Fruit fly (Drosophila melanogaster) whole organism, prepupa: ENCODE data around the gene CG3588.

Experiments used
- Blimp-1 ChIP-seq: fragments of 200-800 bp; sonication (Bioruptor generic); optimal IDR thresholded peaks from 3 replicates; lab custom pipeline; 2017; ENCODE audit warnings: missing biosample characterization, missing genetic modification characterization, mild to moderate bottlenecking, moderate library complexity, missing genetic modification reagents
- CG10631 ChIP-seq: fragments of 200-800 bp; sonication (Bioruptor generic); optimal IDR thresholded peaks from 2 replicates; lab custom pipeline; 2016; ENCODE audit warnings: missing biosample characterization, missing genetic modification characterization
- CG10669 ChIP-seq: fragments of 200-800 bp; sonication (Bioruptor generic); optimal IDR thresholded peaks from 3 replicates; lab custom pipeline; 2018; ENCODE audit warnings: missing biosample characterization, mild to moderate bottlenecking, missing genetic modification characterization, moderate library complexity
- CG11294 ChIP-seq: fragments of 200-800 bp; sonication (Bioruptor generic); IDR thresholded peaks from 2 replicates; pipeline ENCODE4 v1.3.6; 2022; ENCODE audit warnings: missing biosample characterization, missing genetic modification characterization
- CG11762 ChIP-seq: fragments of 200-800 bp; sonication (Bioruptor generic); optimal IDR thresholded peaks from 3 replicates; lab custom pipeline; 2016; ENCODE audit warnings: missing biosample characterization, missing genetic modification characterization; ENCODE audit not compliant: insufficient read depth
- CG15336 ChIP-seq: fragments of 200-800 bp; sonication (Bioruptor generic); IDR thresholded peaks from 2 replicates; pipeline ENCODE4 v1.3.6; 2022; ENCODE audit warnings: missing biosample characterization, missing genetic modification characterization
- CG16779 ChIP-seq: fragments of 200-800 bp; sonication (Bioruptor generic); optimal IDR thresholded peaks from 3 replicates; lab custom pipeline; 2017; ENCODE audit warnings: missing biosample characterization, mild to moderate bottlenecking, missing genetic modification characterization
- CG3032 ChIP-seq: fragments of 200-800 bp; optimal IDR thresholded peaks from 2 replicates; lab custom pipeline; 2019; ENCODE audit warnings: missing biosample characterization, mild to moderate bottlenecking, missing genetic modification characterization, moderate library complexity
- CG31627 ChIP-seq: fragments of 200-800 bp; sonication (Bioruptor generic); optimal IDR thresholded peaks from 3 replicates; lab custom pipeline; 2016; ENCODE audit warnings: missing biosample characterization, missing genetic modification characterization
- CG34406 ChIP-seq: fragments of 200-800 bp; sonication (Bioruptor generic); optimal IDR thresholded peaks from 3 replicates; lab custom pipeline; 2016; ENCODE audit warnings: missing biosample characterization, missing genetic modification characterization
- CG3919 ChIP-seq: fragments of 200-800 bp; sonication (Bioruptor generic); optimal IDR thresholded peaks from 3 replicates; lab custom pipeline; 2016; ENCODE audit warnings: missing biosample characterization, missing genetic modification characterization
- CG6276 ChIP-seq: fragments of 200-800 bp; sonication (Bioruptor generic); optimal IDR thresholded peaks from 2 replicates; lab custom pipeline; 2017; ENCODE audit warnings: missing biosample characterization, mild to moderate bottlenecking, missing genetic modification characterization
- CG6808 ChIP-seq: fragments of 200-800 bp; sonication (Bioruptor generic); optimal IDR thresholded peaks from 3 replicates; lab custom pipeline; 2017; ENCODE audit warnings: missing biosample characterization, missing genetic modification characterization, mild to moderate bottlenecking, moderate library complexity, missing genetic modification reagents
- CG6854 ChIP-seq: fragments of 200-800 bp; sonication (Bioruptor generic); optimal IDR thresholded peaks from 2 replicates; lab custom pipeline; 2017; ENCODE audit warnings: missing biosample characterization, mild to moderate bottlenecking, missing genetic modification characterization
- CG7368 ChIP-seq: fragments of 200-800 bp; sonication (Bioruptor generic); optimal IDR thresholded peaks from 3 replicates; lab custom pipeline; 2016; ENCODE audit warnings: missing biosample characterization, missing genetic modification characterization
- CG8119 ChIP-seq: fragments of 200-800 bp; sonication (Bioruptor generic); IDR thresholded peaks from 3 replicates; pipeline ENCODE4 v1.3.6; 2022; ENCODE audit warnings: missing biosample characterization, missing genetic modification characterization
- CG8319 ChIP-seq: fragments of 200-800 bp; sonication (Bioruptor generic); optimal IDR thresholded peaks from 3 replicates; lab custom pipeline; 2016; ENCODE audit warnings: missing biosample characterization, missing genetic modification characterization
- CG8632 ChIP-seq: fragments of 200-800 bp; sonication (Bioruptor generic); optimal IDR thresholded peaks from 3 replicates; lab custom pipeline; 2016; ENCODE audit warnings: missing biosample characterization, missing genetic modification characterization
- CG9139 ChIP-seq: fragments of 200-800 bp; sonication (Bioruptor generic); optimal IDR thresholded peaks from 3 replicates; lab custom pipeline; 2017; ENCODE audit warnings: missing biosample characterization, mild to moderate bottlenecking, missing genetic modification characterization
- Eip75B ChIP-seq: fragments of 200-800 bp; sonication (Bioruptor generic); optimal IDR thresholded peaks from 3 replicates; lab custom pipeline; 2016; ENCODE audit warnings: missing biosample characterization, missing genetic modification characterization
- Eip78C ChIP-seq: fragments of 200-800 bp; sonication (Bioruptor generic); peaks from one replicate; lab custom pipeline; 2016; ENCODE audit warnings: missing biosample characterization, missing genetic modification characterization
- Eip93F ChIP-seq: fragments of 200-800 bp; sonication (Bioruptor generic); optimal IDR thresholded peaks from 2 replicates; lab custom pipeline; 2016; ENCODE audit warnings: missing biosample characterization, mild to moderate bottlenecking, missing genetic modification characterization
- Gug ChIP-seq: fragments of 200-800 bp; sonication (Bioruptor generic); IDR thresholded peaks from 2 replicates; pipeline ENCODE4 v1.3.6; 2022; ENCODE audit warnings: missing biosample characterization, missing genetic modification characterization
- Hr38 ChIP-seq: sonication (Bioruptor generic); optimal IDR thresholded peaks from 2 replicates; lab custom pipeline; 2016; ENCODE audit warnings: missing biosample characterization, missing genetic modification characterization
- Hr39 ChIP-seq: fragments of 200-800 bp; sonication (Bioruptor generic); optimal IDR thresholded peaks from 2 replicates; lab custom pipeline; 2016; ENCODE audit warnings: missing biosample characterization, missing genetic modification characterization
- Hr4 ChIP-seq: fragments of 200-800 bp; sonication (Bioruptor generic); optimal IDR thresholded peaks from 3 replicates; lab custom pipeline; 2016; ENCODE audit warnings: missing biosample characterization, missing genetic modification characterization
- Lpt ChIP-seq: fragments of 200-800 bp; sonication (Bioruptor generic); optimal IDR thresholded peaks from 3 replicates; lab custom pipeline; 2016; ENCODE audit warnings: missing biosample characterization, missing genetic modification characterization
- Met ChIP-seq: fragments of 200-800 bp; sonication (Bioruptor generic); optimal IDR thresholded peaks from 3 replicates; lab custom pipeline; 2016; ENCODE audit warnings: missing biosample characterization, missing genetic modification characterization
- OdsH ChIP-seq: fragments of 200-800 bp; sonication (Bioruptor generic); optimal IDR thresholded peaks from 3 replicates; lab custom pipeline; 2016; ENCODE audit warnings: missing biosample characterization, missing genetic modification characterization
- Smox ChIP-seq: fragments of 200-800 bp; sonication (Bioruptor generic); optimal IDR thresholded peaks from 3 replicates; lab custom pipeline; 2016; ENCODE audit warnings: missing biosample characterization, missing genetic modification characterization
- Sox102F ChIP-seq: fragments of 200-800 bp; sonication (Bioruptor generic); optimal IDR thresholded peaks from 2 replicates; lab custom pipeline; 2016; ENCODE audit warnings: missing biosample characterization, mild to moderate bottlenecking, missing genetic modification characterization
- Sox14 ChIP-seq: fragments of 200-800 bp; sonication (Bioruptor generic); optimal IDR thresholded peaks from 3 replicates; lab custom pipeline; 2016; ENCODE audit warnings: missing biosample characterization, missing genetic modification characterization
- Sox15 ChIP-seq: fragments of 200-800 bp; sonication (Bioruptor generic); optimal IDR thresholded peaks from 3 replicates; lab custom pipeline; 2016; ENCODE audit warnings: missing biosample characterization, missing genetic modification characterization
- achi ChIP-seq: fragments of 200-800 bp; sonication (Bioruptor generic); optimal IDR thresholded peaks from 3 replicates; lab custom pipeline; 2016; ENCODE audit warnings: missing biosample characterization, missing genetic modification characterization
- acj6 ChIP-seq: fragments of 200-800 bp; sonication (Bioruptor generic); optimal IDR thresholded peaks from 3 replicates; lab custom pipeline; 2016; ENCODE audit warnings: missing biosample characterization, missing genetic modification characterization
- cyc ChIP-seq: fragments of 200-800 bp; sonication (Bioruptor generic); optimal IDR thresholded peaks from 3 replicates; lab custom pipeline; 2016; ENCODE audit warnings: missing biosample characterization, missing genetic modification characterization
- dac ChIP-seq: fragments of 200-800 bp; sonication (Bioruptor generic); optimal IDR thresholded peaks from 2 replicates; lab custom pipeline; 2017; ENCODE audit warnings: missing biosample characterization, mild to moderate bottlenecking, missing genetic modification characterization
- dsx ChIP-seq: fragments of 200-800 bp; optimal IDR thresholded peaks from 3 replicates; lab custom pipeline; 2019; ENCODE audit warnings: missing biosample characterization, mild to moderate bottlenecking, missing genetic modification characterization, moderate library complexity; ENCODE audit not compliant: poor library complexity, severe bottlenecking
- eg ChIP-seq: fragments of 200-800 bp; sonication (Bioruptor generic); IDR thresholded peaks from 3 replicates; pipeline ENCODE4 v1.3.6; 2022; ENCODE audit warnings: missing biosample characterization, missing genetic modification characterization
- esn ChIP-seq: fragments of 200-800 bp; sonication (Bioruptor generic); optimal IDR thresholded peaks from 2 replicates; lab custom pipeline; 2016; ENCODE audit warnings: missing biosample characterization, mild to moderate bottlenecking, missing genetic modification characterization, moderate library complexity
- fd59A ChIP-seq: fragments of 200-800 bp; sonication (Bioruptor generic); optimal IDR thresholded peaks from 2 replicates; lab custom pipeline; 2017; ENCODE audit warnings: missing biosample characterization, mild to moderate bottlenecking, missing genetic modification characterization, missing genetic modification reagents
- fd85E ChIP-seq: fragments of 200-800 bp; sonication (Bioruptor generic); optimal IDR thresholded peaks from 3 replicates; lab custom pipeline; 2016; ENCODE audit warnings: missing biosample characterization, missing genetic modification characterization
- fkh ChIP-seq: fragments of 200-800 bp; sonication (Bioruptor generic); optimal IDR thresholded peaks from 3 replicates; lab custom pipeline; 2017; ENCODE audit warnings: missing biosample characterization, mild to moderate bottlenecking, missing genetic modification characterization, moderate library complexity
- pdm3 ChIP-seq: fragments of 200-800 bp; sonication (Bioruptor generic); optimal IDR thresholded peaks from 3 replicates; lab custom pipeline; 2016; ENCODE audit warnings: missing biosample characterization, missing genetic modification characterization
- salr ChIP-seq, 2 experiments: fragments of 200-800 bp; sonication (Bioruptor generic); optimal IDR thresholded peaks; 3 replicates each; lab custom pipeline; 2016 to 2018; ENCODE audit warnings: missing biosample characterization in 2 of 2, missing genetic modification characterization in 2 of 2, mild to moderate bottlenecking in 1 of 2
- spab ChIP-seq: fragments of 200-800 bp; sonication (Bioruptor generic); optimal IDR thresholded peaks from 2 replicates; lab custom pipeline; 2017; ENCODE audit warnings: missing biosample characterization, mild to moderate bottlenecking, missing genetic modification characterization, missing genetic modification reagents
- ss ChIP-seq, 2 experiments: fragments of 200-800 bp; sonication (Bioruptor generic); optimal IDR thresholded peaks; 2 replicates in 1 of 2; 3 replicates in 1 of 2; lab custom pipeline; 2017 to 2018; ENCODE audit warnings: mild to moderate bottlenecking in 2 of 2, missing biosample characterization in 2 of 2, missing genetic modification characterization in 2 of 2, moderate library complexity in 1 of 2
- svp ChIP-seq: fragments of 200-800 bp; sonication (Bioruptor generic); peaks from one replicate; lab custom pipeline; 2016; ENCODE audit warnings: missing biosample characterization, missing genetic modification characterization
- topi ChIP-seq: fragments of 200-800 bp; sonication (Bioruptor generic); optimal IDR thresholded peaks from 3 replicates; lab custom pipeline; 2016; ENCODE audit warnings: missing biosample characterization, missing genetic modification characterization

Gene CG3588

dm6 chrX:2890468-2890867, 29.1 kb upstream of the CG3588 start, which contains the start of gene CG3526:
TSS of gene CG3526 (plus strand) at chrX:2890768.
- TF ChIP-seq Sox14 (GFP tag; lab: Kevin White, UChicago) (no peak), CG6854 (no peak), CG9139 (GFP tag; lab: Kevin White, UChicago) (no peak), CG11294 (GFP tag; lab: Robert Waterston, UW) (no peak)

dm6 chrX:2907105-2907694, 12.4 kb upstream of the CG3588 start:
- TF ChIP-seq spab (GFP tag; lab: Kevin White, UChicago) (no peak), Eip78C (GFP tag; lab: Kevin White, UChicago) (peak; percentile 75), fkh (no peak), OdsH (peak; percentile 24), Met (GFP tag; lab: Kevin White, UChicago) (peak; percentile 43), CG8319 (GFP tag; lab: Kevin White, UChicago) (no peak), CG7368 (GFP tag; lab: Kevin White, UChicago) (no peak), cyc (GFP tag; lab: Kevin White, UChicago) (peak; percentile 45), salr (GFP tag; optimal IDR thresholded peaks at IDR 0.05; lab: Kevin White, UChicago) (no peak), Eip75B (no peak), Hr4 (GFP tag; lab: Kevin White, UChicago) (no peak), Sox102F (peak; percentile 0), CG9139 (GFP tag; lab: Kevin White, UChicago) (no peak), esn (GFP tag; lab: Kevin White, UChicago) (peak; percentile 36), Smox (GFP tag; lab: Kevin White, UChicago) (peak; percentile 26), CG10631 (GFP tag; lab: Kevin White, UChicago) (peak; percentile 15), ss (GFP tag; optimal IDR thresholded peaks at IDR 0.05; lab: Kevin White, UChicago) (no peak), dsx (no peak), Hr39 (peak; percentile 55), CG8632 (no peak), svp (GFP tag; lab: Kevin White, UChicago) (peak; percentile 74), acj6 (no peak), eg (peak; percentile 24; the same call in 1 of the 3 replicates), CG34406 (no peak), CG3919 (peak; percentile 31), achi (GFP tag; lab: Kevin White, UChicago) (peak; percentile 3), pdm3 (GFP tag; lab: Kevin White, UChicago) (peak; percentile 36), Eip93F (no peak), CG6808 (GFP tag; lab: Kevin White, UChicago) (no peak), CG6854 (no peak), CG15336 (no peak), Hr38 (GFP tag; lab: Kevin White, UChicago) (no peak), Blimp-1 (GFP tag; lab: Kevin White, UChicago) (no peak), CG11294 (GFP tag; lab: Robert Waterston, UW) (no peak), CG16779 (no peak), CG6276 (no peak), Sox15 (GFP tag; lab: Kevin White, UChicago) (peak; percentile 24), CG11762 (GFP tag; lab: Kevin White, UChicago) (no peak), CG10669 (GFP tag; lab: Kevin White, UChicago) (peak; percentile 21), Lpt (no peak), fd85E (no peak), CG3032 (tag; lab: Kevin White, UChicago) (no peak), dac (GFP tag; lab: Kevin White, UChicago) (no peak), fd59A (no peak), topi (peak; percentile 49), Gug (GFP tag; lab: Robert Waterston, UW) (no peak; the same call in 1 of the 2 replicates), CG31627 (GFP tag; lab: Kevin White, UChicago) (peak; percentile 49), CG8119 (GFP tag; lab: Robert Waterston, UW) (no peak)
